Worm (Caenorhabditis elegans) whole organism, midembryonic: Measurements from ENCODE around the gene F41G3.6.

Experiments
- T22C8.4 ChIP-seq: fragments of 200-800 bp; sonication (Bioruptor generic); IDR thresholded peaks from 2 replicates; pipeline ENCODE4 v1.3.6; 2022; ENCODE audit warnings: missing genetic modification characterization, missing compliant biosample characterization
- cog-1 ChIP-seq: sonication (generic microtip); optimal IDR thresholded peaks from 2 replicates; lab custom pipeline; 2016; ENCODE audit warnings: missing genetic modification characterization, missing compliant biosample characterization
- med-1 ChIP-seq: sonication (generic microtip); optimal IDR thresholded peaks from 2 replicates; lab custom pipeline; 2017; ENCODE audit warnings: missing genetic modification characterization, mild to moderate bottlenecking, missing compliant biosample characterization, antibody characterized with exemption, missing genetic modification reagents; ENCODE audit not compliant: insufficient read depth
- ref-1 ChIP-seq: fragments of 200-800 bp; sonication (Bioruptor generic); conservative IDR thresholded peaks from 2 replicates; pipeline ENCODE4 v1.3.6; 2022; ENCODE audit warnings: missing genetic modification reagents, missing genetic modification characterization, missing compliant biosample characterization
- ztf-23 ChIP-seq: fragments of 200-800 bp; sonication (Bioruptor generic); IDR thresholded peaks from 2 replicates; pipeline ENCODE4 v1.3.6; 2022; ENCODE audit warnings: missing genetic modification reagents, missing genetic modification characterization, missing compliant biosample characterization

DNA sequence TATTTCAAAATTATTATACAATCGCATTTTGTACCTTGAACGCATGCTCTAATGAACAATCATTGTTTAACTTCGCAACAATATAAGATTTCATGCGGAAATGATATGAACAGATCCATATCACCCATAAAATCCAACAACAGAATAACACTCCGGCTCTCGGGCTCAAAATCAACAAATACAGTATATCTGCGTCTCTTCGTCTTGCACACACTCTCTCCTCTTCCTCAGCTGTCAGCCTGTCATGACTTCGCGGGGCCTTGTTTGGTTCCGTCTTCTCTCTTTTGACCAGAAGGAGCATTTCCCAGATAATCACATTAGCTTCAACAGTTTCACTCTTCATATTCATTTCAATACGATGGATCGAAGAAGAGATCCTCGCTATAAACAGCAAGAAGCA lies 13.5 kb downstream of the F41G3.6 start, which contains the start of gene F41G3.3:
- no peak for TF ChIP-seq med-1 (GFP tag; lab: Kevin White, UChicago)
- no peak for TF ChIP-seq ztf-23
- no peak for TF ChIP-seq T22C8.4
- no peak for TF ChIP-seq ref-1 (GFP tag; lab: Robert Waterston, UW)
- no peak for TF ChIP-seq cog-1 (tag; lab: Kevin White, UChicago)
